Worm (Caenorhabditis elegans) whole organism, L2 larva: ENCODE results near the gene F32D8.7.

Experiments used
- ZK546.5 ChIP-seq: sonication (generic microtip); optimal IDR thresholded peaks from 2 replicates; lab custom pipeline; 2017; ENCODE audit warnings: missing biosample characterization, missing genetic modification characterization
- egl-27 ChIP-seq: sonication (generic microtip); optimal IDR thresholded peaks from 3 replicates; lab custom pipeline; 2017; ENCODE audit warnings: missing biosample characterization, missing genetic modification reagents, missing genetic modification characterization
- elt-1 ChIP-seq: fragments of 150-350 bp; optimal IDR thresholded peaks from 2 replicates; lab custom pipeline; 2014; ENCODE audit warnings: missing biosample characterization, missing genetic modification characterization
- lin-39 ChIP-seq: fragments of 150-350 bp; optimal IDR thresholded peaks from 2 replicates; lab custom pipeline; 2014; ENCODE audit warnings: missing biosample characterization, missing genetic modification reagents, missing genetic modification characterization
- lsy-2 ChIP-seq, 2 experiments: fragments of 150-350 bp in 1 of 2; sonication (generic microtip) in 1 of 2; optimal IDR thresholded peaks; 2 replicates each; lab custom pipeline; 2014 to 2017; ENCODE audit warnings: missing biosample characterization in 2 of 2, missing genetic modification characterization in 2 of 2
- nhr-11 ChIP-seq: fragments of 150-350 bp; optimal IDR thresholded peaks from 2 replicates; lab custom pipeline; 2014; ENCODE audit warnings: missing biosample characterization, missing genetic modification characterization
- nhr-129 ChIP-seq: fragments of 150-350 bp; optimal IDR thresholded peaks from 2 replicates; lab custom pipeline; 2014; ENCODE audit warnings: missing biosample characterization, missing genetic modification characterization
- nhr-23 ChIP-seq: fragments of 150-350 bp; optimal IDR thresholded peaks from 2 replicates; lab custom pipeline; 2014; ENCODE audit warnings: missing biosample characterization, missing genetic modification reagents, missing genetic modification characterization
- nhr-237 ChIP-seq: fragments of 150-350 bp; optimal IDR thresholded peaks from 2 replicates; lab custom pipeline; 2014; ENCODE audit warnings: missing biosample characterization, missing genetic modification characterization
- nhr-6 ChIP-seq: fragments of 150-350 bp; optimal IDR thresholded peaks from 2 replicates; lab custom pipeline; 2014; ENCODE audit warnings: missing biosample characterization, missing genetic modification characterization
- sma-9 ChIP-seq, 2 experiments: fragments of 150-350 bp in 1 of 2; sonication (generic microtip) in 1 of 2; optimal IDR thresholded peaks; 2 replicates each; lab custom pipeline; 2014 to 2016; ENCODE audit warnings: missing genetic modification characterization in 2 of 2, mild to moderate bottlenecking in 1 of 2, missing biosample characterization in 1 of 2, missing compliant biosample characterization in 1 of 2, missing genetic modification reagents in 1 of 2, moderate library complexity in 1 of 2
- snpc-4 ChIP-seq: fragments of 150-350 bp; optimal IDR thresholded peaks from 2 replicates; lab custom pipeline; 2014; ENCODE audit warnings: missing biosample characterization, missing genetic modification characterization
- unc-62 ChIP-seq: fragments of 150-350 bp; optimal IDR thresholded peaks from 2 replicates; lab custom pipeline; 2014; ENCODE audit warnings: missing biosample characterization, missing genetic modification reagents, missing genetic modification characterization
- zag-1 ChIP-seq: fragments of 150-350 bp; optimal IDR thresholded peaks from 2 replicates; lab custom pipeline; 2014; ENCODE audit warnings: missing biosample characterization, missing genetic modification characterization

DNA sequence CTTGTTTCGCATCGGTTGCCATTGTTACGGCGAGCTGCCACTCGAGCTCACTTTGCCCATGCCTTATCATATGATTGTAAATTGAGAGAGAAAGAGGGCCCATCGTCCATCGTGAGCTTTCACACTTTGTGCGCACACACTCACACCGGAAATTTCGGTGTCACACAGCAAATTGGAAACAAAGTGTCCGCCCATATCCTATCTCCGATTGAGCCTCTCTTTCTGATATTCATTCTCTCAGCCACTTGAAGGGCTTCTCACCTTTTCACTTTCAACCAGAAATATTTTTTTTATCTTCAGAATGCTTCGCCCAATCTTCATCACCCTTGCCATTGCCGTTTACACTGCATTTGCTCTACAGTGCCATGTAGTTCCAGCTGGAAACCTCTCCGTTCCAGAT lies 31.3 kb downstream of the F32D8.7 start, which contains the start of gene F58B4.3:
- TF ChIP-seq nhr-6 (tag; lab: Kevin White, UChicago) (no peak), nhr-237 (tag; lab: Kevin White, UChicago) (no peak), sma-9 (GFP tag; optimal IDR thresholded peaks at IDR 0.05; lab: Kevin White, UChicago) (no peak), sma-9 (tag; optimal IDR thresholded peaks at IDR 0.05; lab: Kevin White, UChicago) (no peak), egl-27 (tag; lab: Kevin White, UChicago) (no peak), lin-39 (tag; lab: Kevin White, UChicago) (no peak), unc-62 (no peak), nhr-11 (tag; lab: Kevin White, UChicago) (no peak), ZK546.5 (tag; lab: Kevin White, UChicago) (no peak), zag-1 (tag; lab: Kevin White, UChicago) (no peak), nhr-23 (tag; lab: Kevin White, UChicago) (no peak), nhr-129 (tag; lab: Kevin White, UChicago) (no peak), elt-1 (tag; lab: Kevin White, UChicago) (no peak), lsy-2 (tag; optimal IDR thresholded peaks at IDR 0.05; lab: Kevin White, UChicago) (no peak), snpc-4 (no peak)
